Worm (Caenorhabditis elegans): ENCODE measurements around the gene psd-1.

The psd-1 gene

DNA sequence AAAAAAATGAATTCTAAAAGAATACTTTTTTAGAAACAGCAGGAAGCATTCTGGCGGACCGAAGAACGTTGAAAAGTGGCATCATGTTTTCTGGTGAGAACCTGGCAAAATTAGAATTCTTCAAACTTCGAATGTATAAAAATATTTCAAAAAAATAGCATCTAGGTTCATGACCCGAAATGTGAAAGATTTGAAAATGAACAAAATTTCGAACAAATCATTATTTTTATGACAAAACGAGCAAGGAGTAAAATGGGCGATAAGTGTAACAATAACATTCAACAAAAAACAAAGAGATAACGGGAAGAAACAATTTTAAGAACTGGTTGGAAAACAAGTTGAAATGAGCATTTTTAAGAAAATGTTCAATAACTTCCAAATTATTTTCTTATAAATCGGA, at the start of gene psd-1:
TSS of gene psd-1 (minus strand) at position 101 of the 400 bp plus-strand sequence.
- no peak for TF ChIP-seq nhr-77 (tag; optimal IDR thresholded peaks at IDR 0.05)
- TF ChIP-seq daf-16 (GFP tag; optimal IDR thresholded peaks at IDR 0.05), result no peak
- no peak for TF ChIP-seq daf-16 (tag; optimal IDR thresholded peaks at IDR 0.05)
- no peak for TF ChIP-seq php-3 (GFP tag; IDR thresholded peaks at IDR 0.05)
- TF ChIP-seq mes-2 (tag; optimal IDR thresholded peaks at IDR 0.05; ENCODE audit: poor library complexity, severe bottlenecking), result no peak
- TF ChIP-seq rbr-2 (tag; optimal IDR thresholded peaks at IDR 0.05), result no peak
- TF ChIP-seq lin-1 (GFP tag; IDR thresholded peaks at IDR 0.05), result no peak
- no peak for TF ChIP-seq nhr-237 (tag; optimal IDR thresholded peaks at IDR 0.05)
- TF ChIP-seq D1046.2 (GFP tag; IDR thresholded peaks at IDR 0.05), result no peak
- no peak for TF ChIP-seq cey-2 (tag; optimal IDR thresholded peaks at IDR 0.05; ENCODE audit: borderline replicate concordance, insufficient read depth)
- no peak for TF ChIP-seq dmd-8 (GFP tag; IDR thresholded peaks at IDR 0.05)

DNA sequence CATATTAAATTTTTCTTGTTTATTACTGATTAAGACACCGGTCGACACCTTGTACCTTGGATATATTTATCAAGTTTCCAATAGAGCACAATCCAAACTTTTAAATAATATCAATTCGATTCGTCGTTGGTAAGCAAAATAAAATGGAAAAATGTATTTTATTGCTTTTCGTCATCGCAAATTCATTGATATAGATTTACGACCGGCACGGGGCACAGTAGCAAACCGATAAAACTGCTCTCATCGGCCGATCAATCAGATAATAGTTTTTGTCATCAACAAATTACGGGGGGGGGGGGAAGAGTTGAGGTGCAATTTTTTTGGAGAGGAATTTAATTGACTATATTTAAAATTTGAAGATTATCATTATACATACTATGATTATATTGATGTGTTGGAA, 48.1 kb upstream of the psd-1 start:
- TF ChIP-seq daf-12 (tag; optimal IDR thresholded peaks at IDR 0.05) (no peak), gei-8 (GFP tag; optimal IDR thresholded peaks at IDR 0.05) (no peak), T26A8.4 (GFP tag; IDR thresholded peaks at IDR 0.05) (no peak), egl-43 (GFP tag; IDR thresholded peaks at IDR 0.05) (no peak), php-3 (GFP tag; IDR thresholded peaks at IDR 0.05) (peak; percentile 58; the same call in 1 of the 2 replicates), pqm-1 (tag; optimal IDR thresholded peaks at IDR 0.05) (peak; percentile 51), hlh-11 (tag; optimal IDR thresholded peaks at IDR 0.05) (peak; percentile 41), daf-16 (GFP tag; optimal IDR thresholded peaks at IDR 0.05) (no peak), daf-16 (tag; optimal IDR thresholded peaks at IDR 0.05) (peak; percentile 45), nhr-28 (tag; optimal IDR thresholded peaks at IDR 0.05) (peak; percentile 31), dmd-6 (GFP tag; IDR thresholded peaks at IDR 0.05) (0 out of 2 replicates have a peak, but pooled peaks have one; percentile 25), saeg-2 (GFP tag; IDR thresholded peaks at IDR 0.05) (no peak), F10B5.3 (tag; optimal IDR thresholded peaks at IDR 0.05) (no peak), madf-5 (GFP tag; IDR thresholded peaks at IDR 0.05) (no peak), R02D3.7 (tag; optimal IDR thresholded peaks at IDR 0.05) (no peak), sdz-12 (GFP tag; optimal IDR thresholded peaks at IDR 0.05) (no peak)

DNA sequence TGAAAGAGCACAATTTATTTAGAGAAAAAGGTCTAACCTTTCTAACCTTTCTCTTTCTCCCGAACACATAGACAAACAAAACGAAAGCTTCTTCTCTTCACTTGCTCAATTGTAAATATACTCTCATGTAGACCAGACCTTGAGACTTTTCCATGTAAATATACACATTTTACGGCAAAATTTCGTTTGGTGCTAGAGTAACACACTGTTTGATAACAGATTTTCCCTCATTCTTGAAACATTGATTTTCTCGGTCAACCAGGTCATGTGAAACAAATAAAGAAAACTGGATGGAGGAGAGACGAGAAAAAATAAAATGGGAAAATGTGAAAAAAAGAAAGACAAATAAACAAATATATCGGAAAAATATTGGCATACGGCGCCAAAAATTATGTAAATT, 46.8 kb upstream of the psd-1 start:
- TF ChIP-seq hlh-30 (tag; optimal IDR thresholded peaks at IDR 0.05; ENCODE audit: insufficient read depth) (peak; percentile 66), daf-16 (GFP tag; optimal IDR thresholded peaks at IDR 0.05) (no peak), daf-16 (tag; optimal IDR thresholded peaks at IDR 0.05) (peak; percentile 73), nhr-10 (tag; optimal IDR thresholded peaks at IDR 0.05) (no peak), nhr-28 (tag; optimal IDR thresholded peaks at IDR 0.05) (peak; percentile 35), lir-3 (tag; optimal IDR thresholded peaks at IDR 0.05) (no peak), unc-62 (GFP tag; optimal IDR thresholded peaks at IDR 0.05 in 1 of 2) (peak in 1 of 2 experiments; percentile 62), unc-62 (tag; optimal IDR thresholded peaks at IDR 0.05) (no peak), aha-1 (tag) (peak; percentile 57), saeg-2 (GFP tag; IDR thresholded peaks at IDR 0.05) (no peak), nhr-48 (tag; optimal IDR thresholded peaks at IDR 0.05) (no peak), pha-4 (GFP tag; IDR thresholded peaks at IDR 0.05) (no peak), pha-4 (tag; optimal IDR thresholded peaks at IDR 0.05) (peak; percentile 20), dve-1 (tag; optimal IDR thresholded peaks at IDR 0.05; ENCODE audit: insufficient read depth) (peak; percentile 58), ceh-44 (GFP tag; IDR thresholded peaks at IDR 0.05) (no peak), ama-1 (optimal IDR thresholded peaks at IDR 0.05) (no peak), hlh-11 (tag; optimal IDR thresholded peaks at IDR 0.05) (peak; percentile 12)

DNA sequence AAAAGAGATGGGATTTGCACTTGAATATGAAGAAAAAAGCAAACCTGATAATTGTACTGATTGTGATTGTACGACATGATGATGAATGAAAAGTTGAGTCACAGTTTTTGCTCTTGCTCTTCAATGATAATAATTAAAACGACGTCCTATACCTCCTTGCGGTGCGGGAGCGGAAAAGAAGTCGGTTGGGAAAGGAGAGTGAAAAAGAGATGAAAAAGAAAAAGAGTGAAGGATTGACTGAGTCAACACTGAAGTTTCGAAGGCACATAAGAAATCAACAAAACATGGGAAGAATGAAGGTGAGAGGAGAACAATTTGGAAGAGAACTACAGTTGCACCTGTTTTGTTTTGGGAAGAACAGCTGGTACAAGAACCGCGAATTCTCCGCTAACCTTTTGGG, 44.2 kb upstream of the psd-1 start, which contains the start of gene F56C9.8:
TSS of gene F56C9.8 (minus strand) at position 120 of the 400 bp plus-strand sequence.
- TF ChIP-seq snpc-4 (tag; optimal IDR thresholded peaks at IDR 0.05), result no peak
- TF ChIP-seq nhr-25 (tag; optimal IDR thresholded peaks at IDR 0.05; ENCODE audit: borderline replicate concordance, insufficient read depth), result no peak
- TF ChIP-seq pqm-1 (tag; optimal IDR thresholded peaks at IDR 0.05), result peak; percentile 26
- no peak for TF ChIP-seq daf-16 (GFP tag; optimal IDR thresholded peaks at IDR 0.05)
- TF ChIP-seq daf-16 (tag; optimal IDR thresholded peaks at IDR 0.05), result peak; percentile 56
- TF ChIP-seq hlh-11 (tag; optimal IDR thresholded peaks at IDR 0.05), result peak; percentile 8
